Worm (Caenorhabditis elegans) whole organism, L4/young adult: ENCODE data around the gene F40F9.3.

Source experiments
- W03F9.2 ChIP-seq: fragments of 150-350 bp; optimal IDR thresholded peaks from 2 replicates; lab custom pipeline; 2014; ENCODE audit warnings: missing biosample characterization, missing genetic modification characterization
- him-1 ChIP-seq: sonication (generic microtip); optimal IDR thresholded peaks from 2 replicates; lab custom pipeline; 2016; ENCODE audit warnings: missing genotype, missing genetic modification reagents, missing genetic modification characterization, missing compliant biosample characterization

- TF ChIP-seq him-1 (tag; lab: Kevin White, UChicago) (no peak), W03F9.2 (tag; lab: Kevin White, UChicago) (no peak)
These were observed 10.6 kb upstream of the F40F9.3 start for ce11 chrV:9704399-9704798.
